Worm (Caenorhabditis elegans) whole organism, mixed stage, embryonic: ENCODE results near the gene sru-36.

Experiments
- M03D4.4 ChIP-seq: sonication (generic microtip); optimal IDR thresholded peaks from 2 replicates; lab custom pipeline; 2017; ENCODE audit warnings: mild to moderate bottlenecking, missing genetic modification characterization, missing compliant biosample characterization
- blmp-1 ChIP-seq: fragments of 150-350 bp; optimal IDR thresholded peaks from 2 replicates; lab custom pipeline; 2014; ENCODE audit warnings: missing biosample characterization, missing genetic modification characterization
- elt-3 ChIP-seq: fragments of 150-350 bp; optimal IDR thresholded peaks from 2 replicates; lab custom pipeline; 2014; ENCODE audit warnings: missing biosample characterization, missing genetic modification characterization
- lsy-2 ChIP-seq: fragments of 150-350 bp; optimal IDR thresholded peaks from 2 replicates; lab custom pipeline; 2014; ENCODE audit warnings: missing biosample characterization, missing genetic modification characterization
- mab-5 ChIP-seq: fragments of 150-350 bp; optimal IDR thresholded peaks from 2 replicates; lab custom pipeline; 2014; ENCODE audit warnings: missing biosample characterization, missing genetic modification characterization
- mep-1 ChIP-seq: fragments of 150-350 bp; optimal IDR thresholded peaks from 2 replicates; lab custom pipeline; 2017; ENCODE audit warnings: missing biosample characterization, missing genetic modification reagents, missing genetic modification characterization, inconsistent platforms
- nhr-12 ChIP-seq: fragments of 150-350 bp; optimal IDR thresholded peaks from 2 replicates; lab custom pipeline; 2014; ENCODE audit warnings: missing biosample characterization, missing genetic modification characterization
- nhr-237 ChIP-seq: fragments of 150-350 bp; optimal IDR thresholded peaks from 2 replicates; lab custom pipeline; 2014; ENCODE audit warnings: missing biosample characterization, missing genetic modification characterization
- nhr-76 ChIP-seq: sonication (generic microtip); optimal IDR thresholded peaks from 2 replicates; lab custom pipeline; 2017; ENCODE audit warnings: missing biosample characterization, missing genetic modification characterization
- pha-4 ChIP-seq: fragments of 150-350 bp; optimal IDR thresholded peaks from 2 replicates; lab custom pipeline; 2018; ENCODE audit warnings: missing biosample characterization, missing genetic modification reagents, missing genetic modification characterization
- snpc-4 ChIP-seq: fragments of 150-350 bp; optimal IDR thresholded peaks from 2 replicates; lab custom pipeline; 2014; ENCODE audit warnings: missing biosample characterization, missing genetic modification characterization
- unc-62 ChIP-seq: fragments of 150-350 bp; optimal IDR thresholded peaks from 2 replicates; lab custom pipeline; 2014; ENCODE audit warnings: missing biosample characterization, missing genetic modification reagents, missing genetic modification characterization
- ztf-11 ChIP-seq: fragments of 150-350 bp; optimal IDR thresholded peaks from 2 replicates; lab custom pipeline; 2014; ENCODE audit warnings: missing biosample characterization, missing genetic modification characterization

ce11 chrV:9812216-9812615 lies 29.3 kb upstream of the sru-36 start:
- TF ChIP-seq unc-62 (no peak), elt-3 (no peak), mep-1 (tag; lab: Kevin White, UChicago) (no peak), nhr-76 (tag; lab: Kevin White, UChicago) (no peak), nhr-12 (tag; lab: Kevin White, UChicago) (no peak), mab-5 (no peak), snpc-4 (tag; lab: Kevin White, UChicago) (no peak), blmp-1 (tag; lab: Kevin White, UChicago) (no peak), ztf-11 (tag; lab: Kevin White, UChicago) (no peak), lsy-2 (tag; lab: Kevin White, UChicago) (no peak), nhr-237 (tag; lab: Kevin White, UChicago) (no peak), pha-4 (tag; lab: Kevin White, UChicago) (no peak), M03D4.4 (tag; lab: Kevin White, UChicago) (no peak)
